Worm (Caenorhabditis elegans) whole organism, midembryonic: Measurements from ENCODE around the gene pde-4.

Experiments
- T22C8.4 ChIP-seq: fragments of 200-800 bp; sonication (Bioruptor generic); IDR thresholded peaks from 2 replicates; pipeline ENCODE4 v1.3.6; 2022; ENCODE audit warnings: missing genetic modification characterization, missing compliant biosample characterization
- cog-1 ChIP-seq: sonication (generic microtip); optimal IDR thresholded peaks from 2 replicates; lab custom pipeline; 2016; ENCODE audit warnings: missing genetic modification characterization, missing compliant biosample characterization
- tab-1 ChIP-seq: fragments of 200-800 bp; sonication (Bioruptor generic); IDR thresholded peaks from 2 replicates; pipeline ENCODE4 v1.3.6; 2022; ENCODE audit warnings: missing genetic modification characterization, missing compliant biosample characterization

- TF ChIP-seq tab-1 (GFP tag; lab: Robert Waterston, UW): no peak
- no peak for TF ChIP-seq T22C8.4 (GFP tag; lab: Robert Waterston, UW)
- no peak for TF ChIP-seq cog-1
Observed at ce11 chrII:7697156-7697555, 46.1 kb upstream of the pde-4 start.
